Fruit fly (Drosophila melanogaster): ENCODE data around the gene CG15465.

The CG15465 gene

DNA sequence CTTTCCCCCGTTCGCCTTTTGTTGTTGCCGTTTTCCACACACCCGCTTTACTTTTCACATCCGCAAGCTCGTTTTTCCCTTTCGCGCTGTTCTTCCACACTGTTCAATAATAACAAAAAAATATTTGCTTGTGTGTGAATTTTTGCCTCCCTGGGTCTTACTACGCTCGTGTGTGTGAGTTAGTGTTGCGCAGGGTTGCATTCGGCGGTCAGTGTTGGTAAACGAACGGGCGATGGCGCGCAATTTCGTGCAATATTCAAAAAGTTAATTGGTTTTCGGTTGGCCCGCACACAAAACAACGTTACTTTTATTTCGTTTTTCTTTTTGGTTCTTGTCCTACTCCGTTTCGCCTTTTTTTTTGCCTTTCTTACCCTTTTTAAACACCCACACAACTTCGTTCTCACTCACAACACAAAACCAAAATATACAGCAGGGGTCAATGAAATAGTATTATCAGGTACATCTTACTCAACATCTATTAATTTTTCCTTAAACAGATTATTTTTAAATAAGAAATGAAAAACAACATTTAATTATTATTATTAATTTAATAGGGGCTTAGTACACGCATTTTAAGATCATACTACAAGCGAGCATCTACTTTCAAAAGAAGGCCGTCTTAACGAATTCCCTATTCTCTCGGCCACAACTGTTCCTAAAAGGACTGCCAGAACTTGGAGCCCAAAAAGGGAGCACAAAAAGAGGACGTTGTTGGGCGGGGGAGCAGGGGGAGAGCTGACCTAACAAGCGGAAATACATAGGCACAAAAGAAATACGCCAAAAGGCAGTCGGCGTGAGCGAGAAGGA is 2.5 kb upstream of the CG15465 start:
- TF ChIP-seq EcR (GFP tag; optimal IDR thresholded peaks at IDR 0.05), result peak; percentile 37
- TF ChIP-seq CG17806 (tag; optimal IDR thresholded peaks at IDR 0.05), result peak; percentile 31
- peak; percentile 76 for TF ChIP-seq CG8159 (tag; optimal IDR thresholded peaks at IDR 0.05)
- TF ChIP-seq CG32121 (GFP tag; IDR thresholded peaks at IDR 0.05), result no peak
- peak; percentile 79 for TF ChIP-seq CG13204 (GFP tag; optimal IDR thresholded peaks at IDR 0.05)
- no peak for TF ChIP-seq CG14655 (GFP tag; optimal IDR thresholded peaks at IDR 0.05)
- peak; percentile 54 for TF ChIP-seq CG9948 (tag; optimal IDR thresholded peaks at IDR 0.05)
- no peak for TF ChIP-seq rn (GFP tag; IDR thresholded peaks at IDR 0.05)
- TF ChIP-seq CG10348 (GFP tag; IDR thresholded peaks at IDR 0.05), result no peak
- peak; percentile 17; the same call in 1 of the 2 replicates for TF ChIP-seq CG12605 (GFP tag; IDR thresholded peaks at IDR 0.05)
- TF ChIP-seq CG15710 (tag; optimal IDR thresholded peaks at IDR 0.05), result no peak
- no peak for TF ChIP-seq Ets98B (GFP tag; IDR thresholded peaks at IDR 0.05)
- no peak for TF ChIP-seq gl (tag; optimal IDR thresholded peaks at IDR 0.05)
- TF ChIP-seq Pif1B (GFP tag; optimal IDR thresholded peaks at IDR 0.05), result no peak
- peak; percentile 13; the same call in 1 of the 3 replicates for TF ChIP-seq fd96Ca (GFP tag; IDR thresholded peaks at IDR 0.05)

DNA sequence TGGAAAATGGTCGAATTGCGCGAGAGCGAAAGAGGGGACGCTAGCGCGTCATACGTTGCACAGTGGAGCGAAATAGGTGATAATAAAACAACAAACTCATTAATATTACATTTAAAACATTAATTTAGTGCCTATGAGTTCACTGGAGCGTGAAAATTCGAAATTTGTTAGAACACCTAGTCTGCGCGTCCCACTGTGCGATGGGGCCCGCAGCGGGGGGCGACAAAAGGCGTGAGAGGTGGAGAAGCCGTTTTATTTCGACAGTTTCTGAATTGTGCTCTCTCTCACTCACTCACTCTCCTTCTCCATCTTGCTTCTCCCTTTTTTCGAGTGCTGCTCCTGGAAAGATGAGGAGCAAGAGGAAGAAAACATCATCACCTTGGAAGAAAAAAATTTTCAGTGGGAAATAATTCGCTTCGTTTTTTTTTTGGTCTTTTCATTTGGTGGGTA is 1.9 kb upstream of the CG15465 start:
- TF ChIP-seq EcR (GFP tag; optimal IDR thresholded peaks at IDR 0.05) (no peak), D1 (tag; optimal IDR thresholded peaks at IDR 0.05) (no peak), CG17806 (tag; optimal IDR thresholded peaks at IDR 0.05) (peak; percentile 79), rn (GFP tag; IDR thresholded peaks at IDR 0.05) (peak; percentile 95), CG15710 (tag; optimal IDR thresholded peaks at IDR 0.05) (peak; percentile 79), Pif1B (GFP tag; optimal IDR thresholded peaks at IDR 0.05) (peak; percentile 91), CG12605 (GFP tag; IDR thresholded peaks at IDR 0.05) (peak; percentile 95), CG9948 (tag; optimal IDR thresholded peaks at IDR 0.05) (peak; percentile 72), CG34367 (tag; optimal IDR thresholded peaks at IDR 0.05) (peak; percentile 81), Snoo (tag; optimal IDR thresholded peaks at IDR 0.05) (peak; percentile 96), CG13204 (GFP tag; optimal IDR thresholded peaks at IDR 0.05) (no peak), CG8159 (tag; optimal IDR thresholded peaks at IDR 0.05) (peak; percentile 80), Pif1A (GFP tag; optimal IDR thresholded peaks at IDR 0.05) (peak; percentile 96), CG10348 (GFP tag; IDR thresholded peaks at IDR 0.05) (peak; percentile 84), gl (tag; optimal IDR thresholded peaks at IDR 0.05) (peak; percentile 71), CG8301 (tag; optimal IDR thresholded peaks at IDR 0.05) (peak; percentile 92), CG14655 (GFP tag; optimal IDR thresholded peaks at IDR 0.05) (peak; percentile 94), Ets98B (GFP tag; IDR thresholded peaks at IDR 0.05) (peak; percentile 98), CG4496 (GFP tag; IDR thresholded peaks at IDR 0.05) (peak; percentile 99), fd96Ca (GFP tag; IDR thresholded peaks at IDR 0.05) (peak; percentile 99), CG32121 (GFP tag; IDR thresholded peaks at IDR 0.05) (peak; percentile 97)

DNA sequence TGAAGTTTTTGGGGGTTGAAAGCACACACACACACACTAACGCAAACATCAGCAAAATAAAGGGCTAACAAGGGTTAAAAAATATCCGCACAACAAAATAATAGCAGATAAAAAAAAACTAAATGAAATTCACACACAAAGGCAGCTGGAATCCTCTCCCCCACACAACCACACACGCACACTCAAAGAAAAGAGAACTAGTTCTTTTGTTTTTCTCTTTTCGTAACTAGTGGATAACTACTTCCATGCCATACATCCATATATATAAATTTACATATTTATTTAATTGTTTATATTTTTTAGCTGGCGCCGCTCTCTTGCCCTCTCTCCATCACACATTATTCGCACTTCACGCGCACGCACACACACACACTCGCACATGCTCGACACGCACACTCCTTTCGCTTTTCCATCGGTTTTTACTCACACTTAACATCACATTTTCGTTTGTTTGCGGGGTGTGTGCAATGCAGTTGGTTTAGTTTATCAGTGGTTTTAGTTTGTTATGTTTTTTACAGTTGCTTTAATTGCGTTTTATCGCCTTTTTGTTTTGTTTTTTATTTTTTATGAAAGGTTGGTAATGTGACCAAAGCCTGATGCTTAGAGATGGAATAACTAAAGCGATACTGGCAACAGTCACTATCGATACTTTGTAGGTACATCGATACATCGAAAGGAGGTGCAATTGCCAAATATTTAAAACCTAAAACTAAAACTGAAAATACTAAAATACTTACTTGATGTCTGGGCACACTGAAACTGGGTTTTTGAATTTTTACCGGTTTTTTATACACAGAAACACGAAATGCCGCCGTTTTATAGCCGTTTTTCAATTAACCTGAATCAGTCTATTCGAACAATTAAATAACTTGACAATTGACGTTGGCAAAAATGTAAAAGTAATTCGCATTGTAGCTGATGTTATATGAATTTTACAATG is 1.1 kb upstream of the CG15465 start, which contains the start of gene CG32767:
CG32767 (minus strand) TSS at position 623 of the 940 bp plus-strand sequence.
- no peak for TF ChIP-seq CG32121 (GFP tag; IDR thresholded peaks at IDR 0.05)
- TF ChIP-seq Ets98B (GFP tag; IDR thresholded peaks at IDR 0.05), result no peak
- no peak for TF ChIP-seq Snoo (tag; optimal IDR thresholded peaks at IDR 0.05)
- TF ChIP-seq CG12605 (GFP tag; IDR thresholded peaks at IDR 0.05), result no peak
- TF ChIP-seq CG34367 (tag; optimal IDR thresholded peaks at IDR 0.05), result no peak
- TF ChIP-seq Pif1B (GFP tag; optimal IDR thresholded peaks at IDR 0.05), result no peak
- no peak for TF ChIP-seq CG15710 (tag; optimal IDR thresholded peaks at IDR 0.05)
- no peak for TF ChIP-seq CG14655 (GFP tag; optimal IDR thresholded peaks at IDR 0.05)
- TF ChIP-seq CG8301 (tag; optimal IDR thresholded peaks at IDR 0.05), result peak; percentile 0
- no peak for TF ChIP-seq CG9948 (tag; optimal IDR thresholded peaks at IDR 0.05)
- peak; percentile 34 for TF ChIP-seq Pif1A (GFP tag; optimal IDR thresholded peaks at IDR 0.05)
- no peak for TF ChIP-seq CG13204 (GFP tag; optimal IDR thresholded peaks at IDR 0.05)
- no peak for TF ChIP-seq EcR (GFP tag; optimal IDR thresholded peaks at IDR 0.05)
- TF ChIP-seq CG4496 (GFP tag; IDR thresholded peaks at IDR 0.05), result peak; percentile 30; the same call in 1 of the 3 replicates
- TF ChIP-seq CG8159 (tag; optimal IDR thresholded peaks at IDR 0.05), result peak; percentile 8
- TF ChIP-seq fd96Ca (GFP tag; IDR thresholded peaks at IDR 0.05), result peak; percentile 43; the same call in 2 of the 3 replicates
- TF ChIP-seq CG10348 (GFP tag; IDR thresholded peaks at IDR 0.05), result no peak
- TF ChIP-seq rn (GFP tag; IDR thresholded peaks at IDR 0.05), result no peak
- no peak for TF ChIP-seq gl (tag; optimal IDR thresholded peaks at IDR 0.05)
- no peak for TF ChIP-seq CG17806 (tag; optimal IDR thresholded peaks at IDR 0.05)
- no peak for TF ChIP-seq D1 (tag; optimal IDR thresholded peaks at IDR 0.05)

DNA sequence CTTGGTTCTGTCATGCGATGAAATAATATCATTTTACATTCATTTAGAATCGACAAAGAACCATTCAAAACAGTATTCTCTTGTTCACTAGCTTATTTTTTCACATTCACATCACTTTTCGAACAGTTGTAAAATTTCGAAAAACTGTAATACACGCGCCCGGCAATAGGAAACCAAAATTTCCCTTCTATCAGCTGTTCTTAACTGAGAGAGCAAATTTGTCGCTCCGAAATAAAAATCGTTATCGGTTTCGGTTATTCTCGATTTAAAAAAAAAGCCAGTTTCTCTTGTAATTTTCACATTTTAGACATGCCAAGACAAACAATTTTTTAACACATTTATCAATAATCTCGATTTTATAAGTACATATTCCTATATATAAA is 482 bp upstream of the CG15465 start:
- no peak for TF ChIP-seq CG34367 (tag; optimal IDR thresholded peaks at IDR 0.05)
- TF ChIP-seq Pif1A (GFP tag; optimal IDR thresholded peaks at IDR 0.05), result no peak
- no peak for TF ChIP-seq Pif1B (GFP tag; optimal IDR thresholded peaks at IDR 0.05)
- TF ChIP-seq CG4496 (GFP tag; IDR thresholded peaks at IDR 0.05), result no peak
- no peak for TF ChIP-seq D1 (tag; optimal IDR thresholded peaks at IDR 0.05)
- TF ChIP-seq CG14655 (GFP tag; optimal IDR thresholded peaks at IDR 0.05), result no peak
- TF ChIP-seq CG13204 (GFP tag; optimal IDR thresholded peaks at IDR 0.05), result no peak
- TF ChIP-seq CG9948 (tag; optimal IDR thresholded peaks at IDR 0.05), result no peak
- TF ChIP-seq CG8301 (tag; optimal IDR thresholded peaks at IDR 0.05), result no peak
- no peak for TF ChIP-seq gl (tag; optimal IDR thresholded peaks at IDR 0.05)
- no peak for TF ChIP-seq fd96Ca (GFP tag; IDR thresholded peaks at IDR 0.05)
- no peak for TF ChIP-seq CG10348 (GFP tag; IDR thresholded peaks at IDR 0.05)

Data from whole organism, pupa.